Fruit fly (Drosophila melanogaster) whole organism, embryonic: ENCODE data around the gene CG6168.
A peak's percentile ranks its signal among the peaks of the same experiment; 100 is the strongest.

Source experiments
- Ada2b ChIP-seq: fragments of 200-800 bp; sonication (Bioruptor generic); IDR thresholded peaks from 2 replicates; pipeline ENCODE4 v1.3.6; 2022; ENCODE audit warnings: missing biosample characterization, missing genetic modification characterization
- Atf3 ChIP-seq: fragments of 200-800 bp; sonication (Bioruptor generic); optimal IDR thresholded peaks from 3 replicates; lab custom pipeline; 2016; ENCODE audit warnings: missing biosample characterization, missing genetic modification characterization
- B-H2 ChIP-seq: fragments of 200-800 bp; sonication (Bioruptor generic); optimal IDR thresholded peaks from 2 replicates; lab custom pipeline; 2018; ENCODE audit warnings: missing biosample characterization, mild to moderate bottlenecking, missing genetic modification characterization
- CG10321 ChIP-seq: fragments of 200-800 bp; sonication (Bioruptor generic); IDR thresholded peaks from 2 replicates; pipeline ENCODE4 v1.3.6; 2022; ENCODE audit warnings: missing biosample characterization, missing genetic modification characterization
- CG12236 ChIP-seq: fragments of 200-800 bp; sonication (Bioruptor generic); optimal IDR thresholded peaks from 2 replicates; lab custom pipeline; 2016; ENCODE audit warnings: missing biosample characterization, missing genetic modification characterization
- CG13424 ChIP-seq: fragments of 200-800 bp; sonication (Bioruptor generic); optimal IDR thresholded peaks from 2 replicates; lab custom pipeline; 2019; ENCODE audit warnings: missing biosample characterization, mild to moderate bottlenecking, missing genetic modification characterization, moderate library complexity
- CG13624 ChIP-seq: fragments of 200-800 bp; sonication (Bioruptor generic); optimal IDR thresholded peaks from 2 replicates; lab custom pipeline; 2016; ENCODE audit warnings: missing biosample characterization, missing genetic modification characterization
- CG14050 ChIP-seq: fragments of 200-800 bp; sonication (Bioruptor generic); IDR thresholded peaks from 3 replicates; pipeline ENCODE4 v1.3.6; 2022; ENCODE audit warnings: missing biosample characterization, missing genetic modification characterization
- CG14710 ChIP-seq: fragments of 200-800 bp; sonication (Bioruptor generic); optimal IDR thresholded peaks from 3 replicates; lab custom pipeline; 2019; ENCODE audit warnings: missing biosample characterization, mild to moderate bottlenecking, missing genetic modification characterization, moderate library complexity
- CG15011 ChIP-seq: fragments of 200-800 bp; sonication (Bioruptor generic); optimal IDR thresholded peaks from 3 replicates; lab custom pipeline; 2018; ENCODE audit warnings: missing biosample characterization, mild to moderate bottlenecking, missing genetic modification characterization
- CG15479 ChIP-seq: fragments of 200-800 bp; sonication (Bioruptor generic); optimal IDR thresholded peaks from 3 replicates; lab custom pipeline; 2019; ENCODE audit warnings: missing biosample characterization, mild to moderate bottlenecking, missing genetic modification characterization, moderate library complexity
- CG16815 ChIP-seq: fragments of 200-800 bp; sonication (Bioruptor generic); optimal IDR thresholded peaks from 3 replicates; lab custom pipeline; 2017; ENCODE audit warnings: missing biosample characterization, mild to moderate bottlenecking, missing genetic modification characterization
- CG17186 ChIP-seq: fragments of 200-800 bp; sonication (Bioruptor generic); optimal IDR thresholded peaks from 3 replicates; lab custom pipeline; 2017; ENCODE audit warnings: missing biosample characterization, missing genetic modification reagents, missing genetic modification characterization
- CG17612 ChIP-seq: fragments of 200-800 bp; sonication (Bioruptor generic); IDR thresholded peaks from 2 replicates; pipeline ENCODE4 v1.3.6; 2022; ENCODE audit warnings: missing biosample characterization, missing genetic modification characterization
- CG1832 ChIP-seq: fragments of 200-800 bp; sonication (Bioruptor generic); optimal IDR thresholded peaks from 2 replicates; lab custom pipeline; 2017; ENCODE audit warnings: missing biosample characterization, mild to moderate bottlenecking, missing genetic modification characterization, inconsistent platforms
- CG2678 ChIP-seq: fragments of 200-800 bp; sonication (Bioruptor generic); optimal IDR thresholded peaks from 3 replicates; lab custom pipeline; 2019; ENCODE audit warnings: missing biosample characterization, mild to moderate bottlenecking, missing genetic modification characterization, moderate library complexity
- CG2875 ChIP-seq: fragments of 200-800 bp; sonication (Bioruptor generic); optimal IDR thresholded peaks from 2 replicates; lab custom pipeline; 2017; ENCODE audit warnings: missing biosample characterization, mild to moderate bottlenecking, missing genetic modification characterization, missing genetic modification reagents
- CG31441 ChIP-seq: fragments of 200-800 bp; sonication (Bioruptor generic); IDR thresholded peaks from 2 replicates; pipeline ENCODE4 v1.3.6; 2022; ENCODE audit warnings: missing biosample characterization, missing genetic modification characterization
- CG3163 ChIP-seq: fragments of 200-800 bp; sonication (Bioruptor generic); optimal IDR thresholded peaks from 3 replicates; lab custom pipeline; 2016; ENCODE audit warnings: missing biosample characterization, missing genetic modification characterization
- CG3281 ChIP-seq: fragments of 200-800 bp; sonication (Bioruptor generic); optimal IDR thresholded peaks from 3 replicates; lab custom pipeline; 2017; ENCODE audit warnings: missing biosample characterization, mild to moderate bottlenecking, missing genetic modification characterization
- CG4707 ChIP-seq: fragments of 200-800 bp; sonication (Bioruptor generic); optimal IDR thresholded peaks from 2 replicates; lab custom pipeline; 2018; ENCODE audit warnings: missing biosample characterization, mild to moderate bottlenecking, missing genetic modification characterization, moderate library complexity
- CG7786 ChIP-seq: fragments of 200-800 bp; sonication (Bioruptor generic); optimal IDR thresholded peaks from 2 replicates; lab custom pipeline; 2016; ENCODE audit warnings: missing biosample characterization, missing genetic modification characterization
- CG8089 ChIP-seq: fragments of 200-800 bp; sonication (Bioruptor generic); optimal IDR thresholded peaks from 3 replicates; lab custom pipeline; 2016; ENCODE audit warnings: missing biosample characterization, missing genetic modification characterization
- CG8765 ChIP-seq: fragments of 200-800 bp; sonication (Bioruptor generic); IDR thresholded peaks from 2 replicates; pipeline ENCODE4 v1.3.6; 2022; ENCODE audit warnings: missing biosample characterization, missing genetic modification characterization
- CHES-1-like ChIP-seq: fragments of 200-800 bp; sonication (Bioruptor generic); optimal IDR thresholded peaks from 2 replicates; lab custom pipeline; 2016; ENCODE audit warnings: missing biosample characterization, missing genetic modification characterization
- Dfd ChIP-seq, 2 experiments: fragments of >200 bp; optimal IDR thresholded peaks; 2 replicates each; lab custom pipeline; 2017; ENCODE audit warnings: missing biosample characterization in 2 of 2, missing genetic modification characterization in 2 of 2
- Drgx ChIP-seq: fragments of 200-800 bp; sonication (Bioruptor generic); IDR thresholded peaks from 2 replicates; pipeline ENCODE4 v1.3.6; 2022; ENCODE audit warnings: missing biosample characterization, missing genetic modification characterization
- ERR ChIP-seq: fragments of 200-800 bp; sonication (Bioruptor generic); optimal IDR thresholded peaks from 2 replicates; lab custom pipeline; 2016; ENCODE audit warnings: missing biosample characterization, missing genetic modification characterization
- Elba2 ChIP-seq: fragments of 200-800 bp; sonication (Bioruptor generic); optimal IDR thresholded peaks from 3 replicates; lab custom pipeline; 2016; ENCODE audit warnings: missing biosample characterization, missing genetic modification characterization
- Gug ChIP-seq: fragments of 200-800 bp; sonication (Bioruptor generic); IDR thresholded peaks from 4 replicates; pipeline ENCODE4 v1.3.6; 2022; ENCODE audit warnings: missing biosample characterization, missing genetic modification characterization
- HmgD ChIP-seq: fragments of 200-800 bp; sonication (Bioruptor generic); optimal IDR thresholded peaks from 3 replicates; lab custom pipeline; 2016; ENCODE audit warnings: missing biosample characterization, missing genetic modification characterization
- Hr39 ChIP-seq: fragments of >200 bp; optimal IDR thresholded peaks from 2 replicates; lab custom pipeline; 2017
- Lpt ChIP-seq: fragments of >200 bp; optimal IDR thresholded peaks from 2 replicates; lab custom pipeline; 2018; ENCODE audit warnings: missing biosample characterization, missing genetic modification characterization
- Max ChIP-seq: fragments of 200-800 bp; sonication (Bioruptor generic); optimal IDR thresholded peaks from 2 replicates; lab custom pipeline; 2016; ENCODE audit warnings: missing biosample characterization, mild to moderate bottlenecking, missing genetic modification characterization
- Sin3A ChIP-seq: fragments of >200 bp; optimal IDR thresholded peaks from 2 replicates; lab custom pipeline; 2018
- Six4 ChIP-seq: fragments of 200-800 bp; sonication (Bioruptor generic); optimal IDR thresholded peaks from 2 replicates; lab custom pipeline; 2016; ENCODE audit warnings: missing biosample characterization, missing genetic modification characterization
- Ssrp ChIP-seq: fragments of 200-800 bp; sonication (Bioruptor generic); optimal IDR thresholded peaks from 2 replicates; lab custom pipeline; 2018; ENCODE audit warnings: missing biosample characterization, mild to moderate bottlenecking, missing genetic modification characterization, moderate library complexity
- ab ChIP-seq: fragments of 200-800 bp; sonication (Bioruptor generic); optimal IDR thresholded peaks from 2 replicates; lab custom pipeline; 2016; ENCODE audit warnings: missing biosample characterization, missing genetic modification characterization
- al ChIP-seq: fragments of 200-800 bp; sonication (Bioruptor generic); IDR thresholded peaks from 2 replicates; pipeline ENCODE4 v1.3.6; 2022; ENCODE audit warnings: missing biosample characterization, missing genetic modification characterization
- fd3F ChIP-seq: fragments of 200-800 bp; sonication (Bioruptor generic); optimal IDR thresholded peaks from 2 replicates; lab custom pipeline; 2018; ENCODE audit warnings: missing biosample characterization, mild to moderate bottlenecking, missing genetic modification characterization, moderate library complexity
- fru ChIP-seq: fragments of >200 bp; optimal IDR thresholded peaks from 2 replicates; lab custom pipeline; 2017
- hb ChIP-seq: fragments of 200-800 bp; sonication (Bioruptor generic); IDR thresholded peaks from 3 replicates; pipeline ENCODE4 v1.3.6; 2022; ENCODE audit warnings: missing biosample characterization, missing genetic modification characterization; ENCODE audit not compliant: partially characterized antibody
- hbn ChIP-seq: fragments of 200-800 bp; sonication (Bioruptor generic); IDR thresholded peaks from 2 replicates; pipeline ENCODE4 v1.3.6; 2022; ENCODE audit warnings: missing biosample characterization, missing genetic modification characterization; ENCODE audit not compliant: partially characterized antibody
- jumu ChIP-seq: fragments of 200-800 bp; sonication (Bioruptor generic); optimal IDR thresholded peaks from 3 replicates; lab custom pipeline; 2016; ENCODE audit warnings: missing biosample characterization, missing genetic modification characterization
- odd ChIP-seq: fragments of 200-800 bp; sonication (Bioruptor generic); optimal IDR thresholded peaks from 2 replicates; lab custom pipeline; 2017; ENCODE audit warnings: missing biosample characterization, mild to moderate bottlenecking, missing genetic modification characterization
- org-1 ChIP-seq: fragments of 200-800 bp; sonication (Bioruptor generic); optimal IDR thresholded peaks from 2 replicates; lab custom pipeline; 2017; ENCODE audit warnings: missing biosample characterization, missing genetic modification characterization
- pfk ChIP-seq: fragments of 200-800 bp; sonication (Bioruptor generic); optimal IDR thresholded peaks from 2 replicates; lab custom pipeline; 2018; ENCODE audit warnings: missing biosample characterization, mild to moderate bottlenecking, missing genetic modification characterization, moderate library complexity
- phol ChIP-seq: fragments of 200-800 bp; sonication (Bioruptor generic); optimal IDR thresholded peaks from 3 replicates; lab custom pipeline; 2018; ENCODE audit warnings: missing biosample characterization, mild to moderate bottlenecking, missing genetic modification characterization, moderate library complexity
- pros ChIP-seq: fragments of 200-800 bp; sonication (Bioruptor generic); optimal IDR thresholded peaks from 3 replicates; lab custom pipeline; 2019; ENCODE audit warnings: missing biosample characterization, mild to moderate bottlenecking, missing genetic modification characterization, moderate library complexity
- run ChIP-seq: fragments of 200-800 bp; sonication (Bioruptor generic); optimal IDR thresholded peaks from 3 replicates; lab custom pipeline; 2018; ENCODE audit warnings: missing biosample characterization, mild to moderate bottlenecking, missing genetic modification characterization
- so ChIP-seq: fragments of 200-800 bp; sonication (Bioruptor generic); IDR thresholded peaks from 3 replicates; pipeline ENCODE4 v1.3.6; 2022; ENCODE audit warnings: missing biosample characterization, missing genetic modification characterization
- tup ChIP-seq: fragments of 200-800 bp; sonication (Bioruptor generic); optimal IDR thresholded peaks from 2 replicates; lab custom pipeline; 2016; ENCODE audit warnings: missing biosample characterization, mild to moderate bottlenecking, missing genetic modification characterization, moderate library complexity
- vfl ChIP-seq: fragments of 200-800 bp; sonication (Bioruptor generic); optimal IDR thresholded peaks from 2 replicates; lab custom pipeline; 2016; ENCODE audit warnings: missing biosample characterization, missing genetic modification characterization

CG6168 gene

dm6 chr3L:11354298-11354757 lies 32.8 kb upstream of the CG6168 start (continued):
- TF ChIP-seq fru (no peak), Elba2 (no peak), Hr39 (lab: Kevin White, UChicago) (no peak), CG15479 (GFP tag; lab: Kevin White, UChicago) (peak; percentile 47), odd (GFP tag; lab: Kevin White, UChicago) (peak; percentile 88), HmgD (GFP tag; lab: Kevin White, UChicago) (no peak), CG7786 (no peak), org-1 (GFP tag; lab: Kevin White, UChicago) (peak; percentile 83), CG14710 (tag; lab: Kevin White, UChicago) (peak; percentile 76), ab (GFP tag; lab: Kevin White, UChicago) (no peak), pros (GFP tag; lab: Kevin White, UChicago) (no peak), Drgx (GFP tag; lab: Robert Waterston, UW) (peak; percentile 70), al (no peak), Lpt (GFP tag; lab: Kevin White, UChicago) (no peak), CG31441 (GFP tag; lab: Robert Waterston, UW) (peak; percentile 65), CG8765 (GFP tag; lab: Robert Waterston, UW) (no peak), CG17612 (no peak), CG3163 (GFP tag; lab: Kevin White, UChicago) (peak; percentile 24), CG10321 (GFP tag; lab: Robert Waterston, UW) (no peak), Sin3A (no peak), tup (peak; percentile 50), Max (peak; percentile 36), run (tag; lab: Kevin White, UChicago) (peak; percentile 70), Atf3 (peak; percentile 30), Six4 (GFP tag; lab: Kevin White, UChicago) (peak; percentile 42), CG8089 (GFP tag; lab: Kevin White, UChicago) (peak; percentile 59), CG17186 (GFP tag; lab: Kevin White, UChicago) (peak; percentile 72), CHES-1-like (peak; percentile 35), CG1832 (no peak), Gug (GFP tag; lab: Robert Waterston, UW) (no peak), Ssrp (tag; lab: Kevin White, UChicago) (no peak), CG13624 (GFP tag; lab: Kevin White, UChicago) (no peak), ERR (peak; percentile 20), pfk (GFP tag; lab: Kevin White, UChicago) (peak; percentile 18), jumu (GFP tag; lab: Kevin White, UChicago) (no peak), phol (tag; lab: Kevin White, UChicago) (peak; percentile 21), CG3281 (GFP tag; lab: Kevin White, UChicago) (peak; percentile 82), CG12236 (GFP tag; lab: Kevin White, UChicago) (peak; percentile 76), CG2875 (GFP tag; lab: Kevin White, UChicago) (peak; percentile 83), Ada2b (GFP tag; lab: Robert Waterston, UW) (0 out of 2 replicates have a peak, but pooled peaks have one; percentile 6), CG2678 (tag; lab: Kevin White, UChicago) (peak; percentile 83), CG16815 (GFP tag; lab: Kevin White, UChicago) (peak; percentile 38), CG14050 (GFP tag; lab: Robert Waterston, UW) (no peak), CG15011 (GFP tag; lab: Kevin White, UChicago) (peak; percentile 83), vfl (GFP tag; lab: Kevin White, UChicago) (peak; percentile 23), so (GFP tag; lab: Robert Waterston, UW) (peak; percentile 77), CG13424 (tag; lab: Kevin White, UChicago) (peak; percentile 70), CG4707 (GFP tag; lab: Kevin White, UChicago) (peak; percentile 72), hb (no peak), hbn (GFP tag; lab: Robert Waterston, UW) (no peak), Dfd (GFP tag; optimal IDR thresholded peaks at IDR 0.05; lab: Kevin White, UChicago) (no peak), B-H2 (GFP tag; lab: Kevin White, UChicago) (peak; percentile 4), fd3F (GFP tag; lab: Kevin White, UChicago) (peak; percentile 70)
